Worm (Caenorhabditis elegans) whole organism, early embryonic: Measurements from ENCODE around the gene F46B3.7.

Experiments used
- ama-1 ChIP-seq: fragments of 150-350 bp; optimal IDR thresholded peaks from 2 replicates; lab custom pipeline; 2014
- ceh-13 ChIP-seq: fragments of 200-800 bp; sonication (Bioruptor generic); optimal IDR thresholded peaks from 2 replicates; lab custom pipeline; 2018; ENCODE audit warnings: mild to moderate bottlenecking, missing genetic modification characterization, missing compliant biosample characterization
- ceh-36 ChIP-seq: sonication (generic microtip); optimal IDR thresholded peaks from 2 replicates; lab custom pipeline; 2016; ENCODE audit warnings: missing genetic modification characterization, inconsistent platforms, missing compliant biosample characterization
- ets-7 ChIP-seq: sonication (generic microtip); optimal IDR thresholded peaks from 2 replicates; lab custom pipeline; 2016; ENCODE audit warnings: missing genotype, missing genetic modification characterization, missing compliant biosample characterization
- hmbx-1 ChIP-seq: sonication (generic microtip); optimal IDR thresholded peaks from 2 replicates; lab custom pipeline; 2016; ENCODE audit warnings: mild to moderate bottlenecking, missing genetic modification characterization, missing compliant biosample characterization
- hmg-4 ChIP-seq: fragments of 200-800 bp; sonication (Bioruptor generic); optimal IDR thresholded peaks from 2 replicates; lab custom pipeline; 2018; ENCODE audit warnings: mild to moderate bottlenecking, missing genetic modification characterization, missing compliant biosample characterization
- hnd-1 ChIP-seq: sonication (generic microtip); optimal IDR thresholded peaks from 2 replicates; lab custom pipeline; 2016; ENCODE audit warnings: missing genetic modification characterization, missing compliant biosample characterization
- scrt-1 ChIP-seq: fragments of 200-800 bp; sonication (Bioruptor generic); IDR thresholded peaks from 2 replicates; pipeline ENCODE4 v1.3.6; 2022; ENCODE audit warnings: missing genetic modification characterization, missing compliant biosample characterization
- tbx-11 ChIP-seq: fragments of 200-800 bp; sonication (Bioruptor generic); IDR thresholded peaks from 2 replicates; pipeline ENCODE4 v1.3.6; 2022; ENCODE audit warnings: missing genetic modification characterization, missing compliant biosample characterization
- tbx-37 ChIP-seq: fragments of 200-800 bp; sonication (Bioruptor generic); conservative IDR thresholded peaks from 2 replicates; pipeline ENCODE4 v1.3.6; 2022; ENCODE audit warnings: missing genetic modification reagents, missing genetic modification characterization, missing compliant biosample characterization
- tra-4 ChIP-seq: sonication (generic microtip); optimal IDR thresholded peaks from 2 replicates; lab custom pipeline; 2017; ENCODE audit warnings: missing genetic modification characterization, missing compliant biosample characterization

- no peak for TF ChIP-seq ama-1 (lab: Kevin White, UChicago)
- TF ChIP-seq hmbx-1, result no peak
- no peak for TF ChIP-seq ets-7 (tag; lab: Kevin White, UChicago)
- TF ChIP-seq ceh-36, result no peak
- TF ChIP-seq tra-4 (tag; lab: Kevin White, UChicago), result no peak
- TF ChIP-seq tbx-37 (GFP tag; lab: Robert Waterston, UW), result no peak
- no peak for TF ChIP-seq scrt-1
- no peak for TF ChIP-seq hnd-1
- TF ChIP-seq hmg-4 (GFP tag; lab: Kevin White, UChicago), result no peak
- TF ChIP-seq ceh-13 (GFP tag; lab: Kevin White, UChicago), result no peak
- no peak for TF ChIP-seq tbx-11
Observed at ce11 chrV:20660025-20660424, 41.5 kb upstream of the F46B3.7 start, which contains the start of gene W01F3.2.
